Fruit fly (Drosophila melanogaster) whole organism, adult: ENCODE results near the gene CG44038.

ENCODE experiments used
- CG11617 ChIP-seq: fragments of 200-800 bp; sonication (Bioruptor generic); optimal IDR thresholded peaks from 2 replicates; lab custom pipeline; 2017; ENCODE audit warnings: mild to moderate bottlenecking, missing biosample characterization, missing genetic modification reagents, missing genetic modification characterization
- CG12768 ChIP-seq: fragments of 200-800 bp; sonication (Bioruptor generic); optimal IDR thresholded peaks from 2 replicates; lab custom pipeline; 2017; ENCODE audit warnings: missing biosample characterization, missing genetic modification characterization, mild to moderate bottlenecking, moderate library complexity, missing genetic modification reagents
- CG14711 ChIP-seq: fragments of 200-800 bp; sonication (Bioruptor generic); optimal IDR thresholded peaks from 2 replicates; lab custom pipeline; 2018; ENCODE audit warnings: missing biosample characterization, mild to moderate bottlenecking, missing genetic modification characterization, moderate library complexity
- CG1620 ChIP-seq: fragments of 200-800 bp; sonication (Bioruptor generic); optimal IDR thresholded peaks from 2 replicates; lab custom pipeline; 2016; ENCODE audit warnings: missing biosample characterization, missing genetic modification characterization
- CG33017 ChIP-seq: fragments of 200-800 bp; sonication (Bioruptor generic); optimal IDR thresholded peaks from 2 replicates; lab custom pipeline; 2018; ENCODE audit warnings: missing biosample characterization, mild to moderate bottlenecking, missing genetic modification characterization, moderate library complexity
- CG5204 ChIP-seq: fragments of 200-800 bp; sonication (Bioruptor generic); optimal IDR thresholded peaks from 2 replicates; lab custom pipeline; 2016; ENCODE audit warnings: missing biosample characterization, missing genetic modification characterization
- CG7045 ChIP-seq: fragments of 200-800 bp; sonication (Bioruptor generic); optimal IDR thresholded peaks from 2 replicates; lab custom pipeline; 2017; ENCODE audit warnings: missing biosample characterization, mild to moderate bottlenecking, missing genetic modification characterization
- CG7101 ChIP-seq: fragments of 200-800 bp; sonication (Bioruptor generic); optimal IDR thresholded peaks from 2 replicates; lab custom pipeline; 2018; ENCODE audit warnings: missing biosample characterization, mild to moderate bottlenecking, missing genetic modification characterization, moderate library complexity
- Clk ChIP-seq: fragments of 200-800 bp; sonication (Bioruptor generic); optimal IDR thresholded peaks from 2 replicates; lab custom pipeline; 2017; ENCODE audit warnings: missing biosample characterization, missing genetic modification characterization
- Crg-1 ChIP-seq: fragments of 200-800 bp; sonication (Bioruptor generic); optimal IDR thresholded peaks from 2 replicates; lab custom pipeline; 2016; ENCODE audit warnings: missing biosample characterization, missing genetic modification characterization
- Hr96 ChIP-seq: fragments of 200-800 bp; sonication (Bioruptor generic); optimal IDR thresholded peaks from 2 replicates; lab custom pipeline; 2016; ENCODE audit warnings: missing biosample characterization, missing genetic modification characterization
- Mnt ChIP-seq: fragments of 200-800 bp; sonication (Bioruptor generic); optimal IDR thresholded peaks from 2 replicates; lab custom pipeline; 2016; ENCODE audit warnings: missing biosample characterization, mild to moderate bottlenecking, missing genetic modification characterization
- bab1 ChIP-seq: fragments of 200-800 bp; sonication (Bioruptor generic); optimal IDR thresholded peaks from 3 replicates; lab custom pipeline; 2019; ENCODE audit warnings: missing biosample characterization, mild to moderate bottlenecking, missing genetic modification characterization, moderate library complexity
- cic ChIP-seq: fragments of 200-800 bp; sonication (Bioruptor generic); optimal IDR thresholded peaks from 2 replicates; lab custom pipeline; 2017; ENCODE audit warnings: missing biosample characterization, mild to moderate bottlenecking, missing genetic modification characterization, moderate library complexity
- cnc ChIP-seq, 2 experiments: fragments of >200 bp; optimal IDR thresholded peaks; 2 replicates each; lab custom pipeline; 2017
- kay ChIP-seq: fragments of 200-800 bp; sonication (Bioruptor generic); peaks from one replicate; lab custom pipeline; 2016; ENCODE audit warnings: missing biosample characterization, missing genetic modification characterization, borderline replicate concordance
- ovo ChIP-seq: fragments of 200-800 bp; sonication (Bioruptor generic); optimal IDR thresholded peaks from 2 replicates; lab custom pipeline; 2016; ENCODE audit warnings: missing biosample characterization, missing genetic modification characterization
- pad ChIP-seq: fragments of 200-800 bp; sonication (Bioruptor generic); optimal IDR thresholded peaks from 3 replicates; lab custom pipeline; 2017; ENCODE audit warnings: missing biosample characterization, missing genetic modification characterization, mild to moderate bottlenecking, moderate library complexity, missing genetic modification reagents
- tj ChIP-seq: fragments of 200-800 bp; sonication (Bioruptor generic); optimal IDR thresholded peaks from 3 replicates; lab custom pipeline; 2017; ENCODE audit warnings: missing biosample characterization, mild to moderate bottlenecking, missing genetic modification characterization, moderate library complexity
- toe ChIP-seq: fragments of 200-800 bp; sonication (Bioruptor generic); optimal IDR thresholded peaks from 2 replicates; lab custom pipeline; 2016; ENCODE audit warnings: missing biosample characterization, missing genetic modification characterization

CG44038 gene

DNA sequence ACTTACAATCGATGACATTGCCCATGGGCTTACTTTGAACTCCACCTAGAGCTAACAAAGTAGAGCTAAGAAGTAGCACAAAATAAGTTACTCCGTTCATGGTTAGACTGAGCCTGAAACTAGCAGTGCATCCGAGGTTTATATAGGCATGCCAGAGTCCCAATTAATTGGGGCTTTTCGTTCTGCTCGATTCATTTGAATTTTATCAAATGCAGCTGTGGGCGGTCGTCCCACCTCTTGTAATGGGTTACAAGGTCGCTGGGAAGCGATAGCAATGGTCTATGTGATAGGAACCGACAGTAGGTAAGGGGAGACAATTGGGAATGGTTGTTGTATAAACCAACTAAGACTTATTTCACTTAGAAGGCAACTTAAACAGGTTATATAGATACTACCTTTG, 34.5 kb upstream of the CG44038 start, which contains the start of gene CG12256:
TSS of gene CG12256 (minus strand) at position 101 of the 400 bp plus-strand sequence.
- TF ChIP-seq ovo (GFP tag; lab: Kevin White, UChicago) (no peak), cnc (optimal IDR thresholded peaks at IDR 0.05; lab: Kevin White, UChicago) (no peak), toe (GFP tag; lab: Kevin White, UChicago) (no peak), tj (GFP tag; lab: Kevin White, UChicago) (no peak)

- TF ChIP-seq bab1 (GFP tag; lab: Kevin White, UChicago) (no peak), Crg-1 (GFP tag; lab: Kevin White, UChicago) (no peak), toe (GFP tag; lab: Kevin White, UChicago) (no peak), CG12768 (no peak)
Measured at dm6 chr3R:12229113-12229512, 31.7 kb upstream of the CG44038 start, which contains the start of gene CG3916. TSS of gene CG3916 (plus strand) at chr3R:12229413.

dm6 chr3R:12232629-12233028, 28.1 kb upstream of the CG44038 start, which contains the start of gene Pglym87:
TSS of gene Pglym87 (minus strand) at chr3R:12232729.
- TF ChIP-seq CG7045 (no peak), pad (GFP tag; lab: Kevin White, UChicago) (no peak), cnc (optimal IDR thresholded peaks at IDR 0.05; lab: Kevin White, UChicago) (no peak), CG5204 (GFP tag; lab: Kevin White, UChicago) (no peak), CG11617 (no peak), kay (GFP tag; lab: Kevin White, UChicago) (no peak), tj (GFP tag; lab: Kevin White, UChicago) (no peak), Mnt (GFP tag; lab: Kevin White, UChicago) (no peak), CG7101 (tag; lab: Kevin White, UChicago) (no peak), bab1 (GFP tag; lab: Kevin White, UChicago) (no peak)

- TF ChIP-seq cic (GFP tag; lab: Kevin White, UChicago) (no peak), CG7101 (tag; lab: Kevin White, UChicago) (no peak), pad (GFP tag; lab: Kevin White, UChicago) (no peak), Crg-1 (GFP tag; lab: Kevin White, UChicago) (no peak), toe (GFP tag; lab: Kevin White, UChicago) (no peak), CG11617 (no peak), CG14711 (tag; lab: Kevin White, UChicago) (no peak), cnc (optimal IDR thresholded peaks at IDR 0.05; lab: Kevin White, UChicago) (no peak), CG1620 (GFP tag; lab: Kevin White, UChicago) (no peak), CG7045 (no peak), tj (GFP tag; lab: Kevin White, UChicago) (no peak), bab1 (GFP tag; lab: Kevin White, UChicago) (no peak), CG12768 (no peak)
Measured at dm6 chr3R:12234584-12234983, 26.2 kb upstream of the CG44038 start, which contains the start of gene Cyp313a5. TSS of gene Cyp313a5 (minus strand) at chr3R:12234684.

DNA sequence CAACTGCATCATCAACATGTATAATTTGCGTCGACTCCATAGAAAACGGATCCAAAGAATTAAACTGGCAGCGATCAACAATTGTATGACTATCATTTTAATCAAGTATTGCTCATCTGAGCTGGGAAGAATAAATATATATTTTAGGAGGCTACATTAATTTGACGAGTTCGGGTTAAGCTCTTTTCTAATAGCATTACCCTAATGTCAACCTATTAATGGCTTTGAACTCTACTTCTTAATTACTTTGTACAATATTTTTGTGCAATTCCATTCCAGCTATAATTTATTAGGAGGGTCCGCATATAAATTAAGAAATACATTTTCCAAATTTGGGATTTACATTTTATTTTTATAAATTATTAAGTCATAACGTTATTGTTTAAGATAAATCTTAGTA, 24.0 kb upstream of the CG44038 start, which contains the start of gene Cyp313a2:
TSS of gene Cyp313a2 (minus strand) at position 101 of the 400 bp plus-strand sequence.
- TF ChIP-seq CG33017 (no peak), bab1 (GFP tag; lab: Kevin White, UChicago) (no peak), Hr96 (GFP tag; lab: Kevin White, UChicago) (no peak), pad (GFP tag; lab: Kevin White, UChicago) (no peak), kay (GFP tag; lab: Kevin White, UChicago) (no peak), tj (GFP tag; lab: Kevin White, UChicago) (no peak), CG5204 (GFP tag; lab: Kevin White, UChicago) (no peak), CG12768 (no peak), CG14711 (tag; lab: Kevin White, UChicago) (no peak), Crg-1 (GFP tag; lab: Kevin White, UChicago) (no peak), CG7045 (no peak), cic (GFP tag; lab: Kevin White, UChicago) (no peak)

- TF ChIP-seq Clk (no peak), tj (GFP tag; lab: Kevin White, UChicago) (no peak), cic (GFP tag; lab: Kevin White, UChicago) (no peak), CG14711 (tag; lab: Kevin White, UChicago) (no peak), kay (GFP tag; lab: Kevin White, UChicago) (no peak), ovo (GFP tag; lab: Kevin White, UChicago) (no peak), CG7045 (no peak), Mnt (GFP tag; lab: Kevin White, UChicago) (no peak), Crg-1 (GFP tag; lab: Kevin White, UChicago) (no peak), cnc (optimal IDR thresholded peaks at IDR 0.05; lab: Kevin White, UChicago) (no peak), CG11617 (no peak), pad (GFP tag; lab: Kevin White, UChicago) (no peak), CG12768 (no peak), CG1620 (GFP tag; lab: Kevin White, UChicago) (no peak), CG5204 (GFP tag; lab: Kevin White, UChicago) (no peak)
Measured at dm6 chr3R:12239166-12239565, 21.6 kb upstream of the CG44038 start, which contains the start of gene Cyp313a3. TSS of gene Cyp313a3 (minus strand) at chr3R:12239266.

DNA sequence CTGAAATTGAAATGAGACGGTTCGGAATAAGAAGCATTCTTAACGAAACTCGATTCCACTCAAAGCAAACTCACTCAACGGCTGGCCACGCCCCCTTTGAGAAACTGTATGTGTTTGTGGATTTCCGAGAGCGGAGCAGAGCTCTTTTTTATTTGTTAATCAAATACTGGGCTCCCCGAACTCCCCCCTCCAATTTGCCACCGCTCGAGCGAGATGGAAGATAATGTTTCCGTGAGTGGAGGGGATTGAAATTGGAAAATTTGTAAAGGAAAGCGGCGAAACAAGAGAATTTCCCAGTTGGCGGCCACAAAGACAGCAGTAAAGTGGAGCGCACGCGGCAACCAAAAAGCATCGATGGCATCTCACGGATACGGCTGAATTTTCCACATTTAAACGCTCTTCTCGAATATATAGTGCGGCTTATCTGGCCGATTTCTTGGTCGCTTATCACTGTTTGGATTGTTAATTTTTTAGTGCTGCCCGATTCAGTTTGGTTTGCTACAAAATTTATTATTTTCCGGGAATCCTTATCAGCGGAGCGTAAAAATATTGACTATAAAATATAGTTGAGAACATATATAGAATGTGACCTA, 16.2 kb upstream of the CG44038 start:
- TF ChIP-seq CG12768 (no peak), pad (GFP tag; lab: Kevin White, UChicago) (peak; percentile 92), CG7101 (tag; lab: Kevin White, UChicago) (no peak), Mnt (GFP tag; lab: Kevin White, UChicago) (no peak)
